Worm (Caenorhabditis elegans): ENCODE measurements around the gene best-23.

Gene best-23

ce11 chrII:7855619-7856018, 51.8 kb downstream of the best-23 start, which contains the start of gene mdmh-35:
mdmh-35 (minus strand) TSS chrII:7855719.
- TF ChIP-seq ces-1 (GFP tag; optimal IDR thresholded peaks at IDR 0.05) (no peak), aha-1 (tag) (peak; percentile 26)

- TF ChIP-seq vab-7 (GFP tag; IDR thresholded peaks at IDR 0.05), result no peak
These were observed 52.4 kb downstream of the best-23 start, which contains the start of gene mdt-10 for ce11 chrII:7854942-7855341. mdt-10 (minus strand) TSS chrII:7855042.
